Fruit fly (Drosophila melanogaster): ENCODE measurements around the gene CG1368.

CG1368 gene

dm6 chrX:14209209-14209781 is 34.7 kb downstream of the CG1368 start (continued):
- TF ChIP-seq Gug (GFP tag; IDR thresholded peaks at IDR 0.05) (no peak), Sox14 (GFP tag; optimal IDR thresholded peaks at IDR 0.05) (no peak), Hr4 (GFP tag; optimal IDR thresholded peaks at IDR 0.05) (no peak), CG11762 (GFP tag; optimal IDR thresholded peaks at IDR 0.05; ENCODE audit: insufficient read depth) (no peak), CG8319 (GFP tag; optimal IDR thresholded peaks at IDR 0.05) (no peak), Ets21C (GFP tag; optimal IDR thresholded peaks at IDR 0.05) (no peak), CG6854 (GFP tag; optimal IDR thresholded peaks at IDR 0.05) (no peak), pdm3 (GFP tag; optimal IDR thresholded peaks at IDR 0.05) (no peak), lz (GFP tag; optimal IDR thresholded peaks at IDR 0.05) (no peak), Met (GFP tag; optimal IDR thresholded peaks at IDR 0.05) (no peak), CG11294 (GFP tag; IDR thresholded peaks at IDR 0.05) (no peak), salr (GFP tag; optimal IDR thresholded peaks at IDR 0.05) (no peak), CG34406 (GFP tag; optimal IDR thresholded peaks at IDR 0.05) (peak; percentile 1), CG16779 (tag; optimal IDR thresholded peaks at IDR 0.05) (no peak)

- TF ChIP-seq CG6163 (GFP tag; IDR thresholded peaks at IDR 0.05) (no peak; the same call in 2 of the 3 replicates), CG6854 (GFP tag; optimal IDR thresholded peaks at IDR 0.05) (peak; percentile 18), svp (GFP tag) (peak; percentile 62), CG11902 (GFP tag; optimal IDR thresholded peaks at IDR 0.05) (no peak), Sox102F (GFP tag; optimal IDR thresholded peaks at IDR 0.05) (peak; percentile 10), fd85E (GFP tag; optimal IDR thresholded peaks at IDR 0.05) (no peak), CG7368 (GFP tag; optimal IDR thresholded peaks at IDR 0.05) (no peak), Eip93F (GFP tag; optimal IDR thresholded peaks at IDR 0.05) (no peak), cyc (GFP tag; optimal IDR thresholded peaks at IDR 0.05) (no peak), CG10669 (GFP tag; optimal IDR thresholded peaks at IDR 0.05) (no peak), CG8119 (GFP tag; IDR thresholded peaks at IDR 0.05) (no peak), CG3032 (tag; optimal IDR thresholded peaks at IDR 0.05) (peak; percentile 30), Blimp-1 (GFP tag; optimal IDR thresholded peaks at IDR 0.05) (no peak), spab (GFP tag; optimal IDR thresholded peaks at IDR 0.05) (peak; percentile 29), CG32006 (GFP tag; optimal IDR thresholded peaks at IDR 0.05) (peak; percentile 76), Met (GFP tag; optimal IDR thresholded peaks at IDR 0.05) (peak; percentile 30), Sox14 (GFP tag; optimal IDR thresholded peaks at IDR 0.05) (peak; percentile 28), CG6792 (GFP tag; optimal IDR thresholded peaks at IDR 0.05) (no peak), CG15336 (GFP tag; IDR thresholded peaks at IDR 0.05) (peak; percentile 14), CG11762 (GFP tag; optimal IDR thresholded peaks at IDR 0.05; ENCODE audit: insufficient read depth) (no peak), CG8319 (GFP tag; optimal IDR thresholded peaks at IDR 0.05) (no peak), topi (GFP tag; optimal IDR thresholded peaks at IDR 0.05) (peak; percentile 6), CG34406 (GFP tag; optimal IDR thresholded peaks at IDR 0.05) (no peak), vri (GFP tag; optimal IDR thresholded peaks at IDR 0.05) (peak; percentile 11), Hr4 (GFP tag; optimal IDR thresholded peaks at IDR 0.05) (peak; percentile 48), CG8632 (GFP tag; optimal IDR thresholded peaks at IDR 0.05) (no peak), net (GFP tag; optimal IDR thresholded peaks at IDR 0.05) (no peak), fkh (GFP tag; optimal IDR thresholded peaks at IDR 0.05) (no peak), CG11294 (GFP tag; IDR thresholded peaks at IDR 0.05) (no peak), Lpt (GFP tag; optimal IDR thresholded peaks at IDR 0.05) (no peak), ss (GFP tag; optimal IDR thresholded peaks at IDR 0.05) (peak in 1 of 2 experiments; percentile 32), Gug (GFP tag; IDR thresholded peaks at IDR 0.05) (no peak), CG1621 (tag; optimal IDR thresholded peaks at IDR 0.05) (no peak), OdsH (GFP tag; optimal IDR thresholded peaks at IDR 0.05) (peak; percentile 38), Eip78C (GFP tag) (peak; percentile 49), Smox (GFP tag; optimal IDR thresholded peaks at IDR 0.05) (peak; percentile 15), achi (GFP tag; optimal IDR thresholded peaks at IDR 0.05) (peak; percentile 24), CG10631 (GFP tag; optimal IDR thresholded peaks at IDR 0.05) (no peak), Sox15 (GFP tag; optimal IDR thresholded peaks at IDR 0.05) (no peak), eg (GFP tag; IDR thresholded peaks at IDR 0.05) (peak; percentile 40; the same call in 1 of the 3 replicates), Hr38 (GFP tag; optimal IDR thresholded peaks at IDR 0.05) (no peak), CG31627 (GFP tag; optimal IDR thresholded peaks at IDR 0.05) (peak; percentile 17), acj6 (GFP tag; optimal IDR thresholded peaks at IDR 0.05) (peak; percentile 41)
Observed at dm6 chrX:14211250-14211944, 36.8 kb downstream of the CG1368 start.
